Fruit fly (Drosophila melanogaster) whole organism, embryonic: ENCODE data around the gene CG7518.

Source experiments
- Blimp-1 ChIP-seq: fragments of 200-800 bp; sonication (Bioruptor generic); optimal IDR thresholded peaks from 3 replicates; lab custom pipeline; 2018; ENCODE audit warnings: missing biosample characterization, missing genetic modification characterization, mild to moderate bottlenecking, moderate library complexity, missing genetic modification reagents
- C15 ChIP-seq: fragments of 200-800 bp; sonication (Bioruptor generic); IDR thresholded peaks from 3 replicates; pipeline ENCODE4 v1.3.6; 2022; ENCODE audit warnings: missing biosample characterization, missing genetic modification characterization
- CG12391 ChIP-seq: fragments of 200-800 bp; sonication (Bioruptor generic); optimal IDR thresholded peaks from 3 replicates; lab custom pipeline; 2018; ENCODE audit warnings: missing biosample characterization, mild to moderate bottlenecking, missing genetic modification characterization, moderate library complexity
- CG13624 ChIP-seq: fragments of 200-800 bp; sonication (Bioruptor generic); optimal IDR thresholded peaks from 2 replicates; lab custom pipeline; 2016; ENCODE audit warnings: missing biosample characterization, missing genetic modification characterization
- CG14667 ChIP-seq: fragments of 200-800 bp; sonication (Bioruptor generic); IDR thresholded peaks from 2 replicates; pipeline ENCODE4 v1.3.6; 2022; ENCODE audit warnings: missing biosample characterization, missing genetic modification characterization
- CG14860 ChIP-seq: fragments of 200-800 bp; sonication (Bioruptor generic); IDR thresholded peaks from 3 replicates; pipeline ENCODE4 v1.3.6; 2022; ENCODE audit warnings: missing biosample characterization, missing genetic modification characterization; ENCODE audit not compliant: partially characterized antibody
- CG15073 ChIP-seq: fragments of 200-800 bp; sonication (Bioruptor generic); optimal IDR thresholded peaks from 2 replicates; lab custom pipeline; 2016; ENCODE audit warnings: missing biosample characterization, missing genetic modification characterization
- CG15479 ChIP-seq: fragments of 200-800 bp; sonication (Bioruptor generic); optimal IDR thresholded peaks from 3 replicates; lab custom pipeline; 2019; ENCODE audit warnings: missing biosample characterization, mild to moderate bottlenecking, missing genetic modification characterization, moderate library complexity
- CG15696 ChIP-seq: fragments of 200-800 bp; sonication (Bioruptor generic); optimal IDR thresholded peaks from 2 replicates; lab custom pipeline; 2019; ENCODE audit warnings: missing biosample characterization, mild to moderate bottlenecking, missing genetic modification characterization, moderate library complexity
- CG17328 ChIP-seq: fragments of 200-800 bp; sonication (Bioruptor generic); IDR thresholded peaks from 2 replicates; pipeline ENCODE4 v1.3.6; 2022; ENCODE audit warnings: missing biosample characterization, missing genetic modification characterization
- CG18599 ChIP-seq: fragments of 200-800 bp; sonication (Bioruptor generic); optimal IDR thresholded peaks from 3 replicates; lab custom pipeline; 2017; ENCODE audit warnings: missing biosample characterization, missing genetic modification characterization, mild to moderate bottlenecking, moderate library complexity, missing genetic modification reagents
- CG3065 ChIP-seq: fragments of 200-800 bp; sonication (Bioruptor generic); optimal IDR thresholded peaks from 2 replicates; lab custom pipeline; 2016; ENCODE audit warnings: missing biosample characterization, missing genetic modification characterization
- CG33213 ChIP-seq: fragments of 200-800 bp; sonication (Bioruptor generic); optimal IDR thresholded peaks from 3 replicates; lab custom pipeline; 2016; ENCODE audit warnings: missing biosample characterization, missing genetic modification characterization
- CG6683 ChIP-seq: fragments of 200-800 bp; sonication (Bioruptor generic); optimal IDR thresholded peaks from 2 replicates; lab custom pipeline; 2017; ENCODE audit warnings: missing biosample characterization, mild to moderate bottlenecking, missing genetic modification characterization, missing genetic modification reagents
- CG7839 ChIP-seq: fragments of 200-800 bp; sonication (Bioruptor generic); optimal IDR thresholded peaks from 3 replicates; lab custom pipeline; 2018; ENCODE audit warnings: missing biosample characterization, mild to moderate bottlenecking, missing genetic modification characterization, moderate library complexity
- CG7928 ChIP-seq: fragments of 200-800 bp; sonication (Bioruptor generic); optimal IDR thresholded peaks from 2 replicates; lab custom pipeline; 2017; ENCODE audit warnings: missing biosample characterization, mild to moderate bottlenecking, missing genetic modification characterization
- CG8388 ChIP-seq: fragments of 200-800 bp; sonication (Bioruptor generic); optimal IDR thresholded peaks from 2 replicates; lab custom pipeline; 2019; ENCODE audit warnings: missing biosample characterization, mild to moderate bottlenecking, missing genetic modification characterization, moderate library complexity
- CG8924 ChIP-seq: fragments of 200-800 bp; optimal IDR thresholded peaks from 3 replicates; lab custom pipeline; 2019; ENCODE audit warnings: missing biosample characterization, mild to moderate bottlenecking, missing genetic modification characterization, moderate library complexity
- Camta ChIP-seq: fragments of 200-800 bp; sonication (Bioruptor generic); optimal IDR thresholded peaks from 2 replicates; lab custom pipeline; 2016; ENCODE audit warnings: missing biosample characterization, missing genetic modification characterization
- D19A ChIP-seq: fragments of 200-800 bp; optimal IDR thresholded peaks from 3 replicates; lab custom pipeline; 2019; ENCODE audit warnings: missing biosample characterization, mild to moderate bottlenecking, missing genetic modification characterization, moderate library complexity
- Deaf1 ChIP-seq: fragments of 200-800 bp; optimal IDR thresholded peaks from 3 replicates; lab custom pipeline; 2019; ENCODE audit warnings: missing biosample characterization, mild to moderate bottlenecking, missing genetic modification characterization, moderate library complexity
- Doc3 ChIP-seq: fragments of 200-800 bp; sonication (Bioruptor generic); IDR thresholded peaks from 3 replicates; pipeline ENCODE4 v1.3.6; 2022; ENCODE audit warnings: missing biosample characterization, missing genetic modification characterization; ENCODE audit not compliant: partially characterized antibody
- Eip74EF ChIP-seq, 2 experiments: fragments of 200-800 bp in 1 of 2; fragments of >200 bp in 1 of 2; sonication (Bioruptor generic) in 1 of 2; optimal IDR thresholded peaks; 2 replicates each; lab custom pipeline; 2017 to 2019; ENCODE audit warnings: missing biosample characterization in 2 of 2, missing genetic modification characterization in 2 of 2, mild to moderate bottlenecking in 1 of 2, moderate library complexity in 1 of 2
- Fer2 ChIP-seq: fragments of 200-800 bp; sonication (Bioruptor generic); optimal IDR thresholded peaks from 2 replicates; lab custom pipeline; 2018; ENCODE audit warnings: missing biosample characterization, mild to moderate bottlenecking, missing genetic modification characterization, moderate library complexity
- Fer3 ChIP-seq: fragments of 200-800 bp; sonication (Bioruptor generic); optimal IDR thresholded peaks from 2 replicates; lab custom pipeline; 2018; ENCODE audit warnings: missing biosample characterization, mild to moderate bottlenecking, missing genetic modification characterization, moderate library complexity
- Lhr ChIP-seq: fragments of 200-800 bp; sonication (Bioruptor generic); optimal IDR thresholded peaks from 3 replicates; lab custom pipeline; 2017; ENCODE audit warnings: mild to moderate bottlenecking, missing biosample characterization, missing genetic modification reagents, missing genetic modification characterization
- Med ChIP-seq: fragments of 200-800 bp; sonication (Bioruptor generic); peaks from one replicate; lab custom pipeline; 2016; ENCODE audit warnings: missing biosample characterization, missing genetic modification characterization, mild to moderate bottlenecking, inconsistent platforms, moderate library complexity
- Ptx1 ChIP-seq: fragments of 200-800 bp; sonication (Bioruptor generic); IDR thresholded peaks from 2 replicates; pipeline ENCODE4 v1.3.6; 2022; ENCODE audit warnings: missing biosample characterization, missing genetic modification characterization
- Sox102F ChIP-seq: fragments of 200-800 bp; sonication (Bioruptor generic); optimal IDR thresholded peaks from 2 replicates; lab custom pipeline; 2018; ENCODE audit warnings: missing biosample characterization, mild to moderate bottlenecking, missing genetic modification characterization, moderate library complexity
- TFAM ChIP-seq: fragments of 200-800 bp; sonication (Bioruptor generic); optimal IDR thresholded peaks from 2 replicates; lab custom pipeline; 2017; ENCODE audit warnings: missing biosample characterization, missing genetic modification characterization, inconsistent platforms
- az2 ChIP-seq: fragments of 200-800 bp; sonication (Bioruptor generic); optimal IDR thresholded peaks from 3 replicates; lab custom pipeline; 2016; ENCODE audit warnings: missing biosample characterization, missing genetic modification characterization
- bcd ChIP-seq: fragments of 200-800 bp; sonication (Bioruptor generic); optimal IDR thresholded peaks from 2 replicates; lab custom pipeline; 2017; ENCODE audit warnings: missing biosample characterization, mild to moderate bottlenecking, missing genetic modification characterization
- ems ChIP-seq: fragments of 200-800 bp; sonication (Bioruptor generic); optimal IDR thresholded peaks from 3 replicates; lab custom pipeline; 2016; ENCODE audit warnings: missing biosample characterization, missing genetic modification characterization
- gcm2 ChIP-seq: fragments of 200-800 bp; sonication (Bioruptor generic); optimal IDR thresholded peaks from 2 replicates; lab custom pipeline; 2016; ENCODE audit warnings: missing biosample characterization, missing genetic modification characterization
- grn ChIP-seq: fragments of 200-800 bp; sonication (Bioruptor generic); optimal IDR thresholded peaks from 3 replicates; lab custom pipeline; 2017; ENCODE audit warnings: missing biosample characterization, missing genetic modification characterization
- inv ChIP-seq: fragments of 200-800 bp; sonication (Bioruptor generic); IDR thresholded peaks from 2 replicates; pipeline ENCODE4 v1.3.6; 2022; ENCODE audit warnings: missing biosample characterization, missing genetic modification characterization; ENCODE audit not compliant: partially characterized antibody
- onecut ChIP-seq: fragments of 200-800 bp; sonication (Bioruptor generic); IDR thresholded peaks from 2 replicates; pipeline ENCODE4 v1.3.6; 2022; ENCODE audit warnings: missing biosample characterization, missing genetic modification characterization
- pb ChIP-seq: fragments of 200-800 bp; sonication (Bioruptor generic); optimal IDR thresholded peaks from 3 replicates; lab custom pipeline; 2016; ENCODE audit warnings: missing biosample characterization, missing genetic modification characterization
- phol ChIP-seq: fragments of 200-800 bp; sonication (Bioruptor generic); optimal IDR thresholded peaks from 3 replicates; lab custom pipeline; 2018; ENCODE audit warnings: missing biosample characterization, mild to moderate bottlenecking, missing genetic modification characterization, moderate library complexity
- prd ChIP-seq, 3 experiments: fragments of >200 bp in 2 of 3; fragments of 200-800 bp in 1 of 3; sonication (Bioruptor generic) in 1 of 3; optimal IDR thresholded peaks in 2 of 3; IDR thresholded peaks in 1 of 3; 2 replicates in 2 of 3; 3 replicates in 1 of 3; pipeline versions ENCODE4 v1.3.6 to Lab custom; 2017 to 2022; ENCODE audit warnings: missing biosample characterization in 1 of 3, missing genetic modification characterization in 1 of 3
- sc ChIP-seq, 3 experiments: fragments of >200 bp in 2 of 3; fragments of 200-800 bp in 1 of 3; sonication (Bioruptor generic) in 1 of 3; optimal IDR thresholded peaks; 2 replicates in 2 of 3; 3 replicates in 1 of 3; lab custom pipeline; 2017; ENCODE audit warnings: mild to moderate bottlenecking in 1 of 3, missing biosample characterization in 1 of 3, missing genetic modification characterization in 1 of 3, missing genetic modification reagents in 1 of 3
- sens ChIP-seq: fragments of 200-800 bp; sonication (Bioruptor generic); peaks from one replicate; lab custom pipeline; 2016; ENCODE audit warnings: missing biosample characterization, missing genetic modification characterization
- shn ChIP-seq: fragments of 200-800 bp; sonication (Bioruptor generic); optimal IDR thresholded peaks from 3 replicates; lab custom pipeline; 2016; ENCODE audit warnings: missing biosample characterization, missing genetic modification characterization
- stwl ChIP-seq: fragments of 200-800 bp; sonication (Bioruptor generic); optimal IDR thresholded peaks from 3 replicates; lab custom pipeline; 2018; ENCODE audit warnings: missing biosample characterization, mild to moderate bottlenecking, missing genetic modification characterization, moderate library complexity
- tll ChIP-seq, 2 experiments: fragments of 200-800 bp in 1 of 2; fragments of >200 bp in 1 of 2; sonication (Bioruptor generic) in 1 of 2; optimal IDR thresholded peaks; 2 replicates each; lab custom pipeline; 2017 to 2019; ENCODE audit warnings: missing biosample characterization in 2 of 2, missing genetic modification characterization in 2 of 2, mild to moderate bottlenecking in 1 of 2, moderate library complexity in 1 of 2
- unc-4 ChIP-seq: fragments of 200-800 bp; sonication (Bioruptor generic); IDR thresholded peaks from 2 replicates; pipeline ENCODE4 v1.3.6; 2022; ENCODE audit warnings: missing biosample characterization, missing genetic modification characterization; ENCODE audit not compliant: partially characterized antibody
- z ChIP-seq: fragments of 200-800 bp; sonication (Bioruptor generic); IDR thresholded peaks from 3 replicates; pipeline ENCODE4 v1.3.6; 2022; ENCODE audit warnings: missing biosample characterization, missing genetic modification characterization
- zen ChIP-seq: fragments of 200-800 bp; sonication (Bioruptor generic); optimal IDR thresholded peaks from 3 replicates; lab custom pipeline; 2018; ENCODE audit warnings: missing biosample characterization, mild to moderate bottlenecking, missing genetic modification characterization, moderate library complexity

The CG7518 gene

DNA sequence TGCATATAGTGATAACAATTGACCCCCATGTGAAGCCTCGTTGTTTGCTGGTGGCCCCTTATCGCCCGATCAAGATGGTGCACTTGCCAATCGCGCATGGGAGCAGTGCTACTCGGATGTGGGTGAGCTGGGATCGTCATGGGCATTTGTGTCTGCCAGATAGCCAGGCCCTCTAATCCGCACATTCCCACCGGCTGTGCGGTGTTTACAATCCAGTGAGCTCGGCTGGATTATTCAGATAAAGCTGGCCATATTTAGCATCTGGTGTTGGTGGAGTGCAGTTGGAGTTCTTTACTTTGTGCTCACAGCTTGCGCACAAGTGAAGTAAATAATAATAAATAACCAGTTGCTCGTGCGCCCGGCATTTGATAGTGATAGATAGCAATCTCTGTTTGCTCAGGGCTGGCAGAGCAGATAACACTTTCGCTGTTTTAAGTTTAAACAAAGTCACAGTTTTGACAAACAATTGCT, 35.1 kb downstream of the CG7518 start (continued):
- TF ChIP-seq CG12391 (tag; lab: Kevin White, UChicago), result peak; percentile 3
- peak; percentile 12 for TF ChIP-seq Lhr (GFP tag; lab: Kevin White, UChicago)
- TF ChIP-seq Med (GFP tag; lab: Kevin White, UChicago), result peak; percentile 82
- TF ChIP-seq zen (tag; lab: Kevin White, UChicago), result no peak
- peak; percentile 39 for TF ChIP-seq CG15696
- TF ChIP-seq CG8388 (GFP tag; lab: Kevin White, UChicago), result peak; percentile 3
- peak; percentile 9 for TF ChIP-seq Camta (GFP tag; lab: Kevin White, UChicago)
- TF ChIP-seq bcd (GFP tag; lab: Kevin White, UChicago), result no peak
- TF ChIP-seq sens, result peak; percentile 86
- no peak for TF ChIP-seq prd (optimal IDR thresholded peaks at IDR 0.05; lab: Kevin White, UChicago)
- TF ChIP-seq prd (GFP tag; IDR thresholded peaks at IDR 0.05; lab: Robert Waterston, UW), result no peak
- TF ChIP-seq ems (GFP tag; lab: Kevin White, UChicago), result no peak
- no peak for TF ChIP-seq Deaf1 (tag; lab: Kevin White, UChicago)
- no peak for TF ChIP-seq stwl (tag; lab: Kevin White, UChicago)
- peak; percentile 79 for TF ChIP-seq CG7928 (GFP tag; lab: Kevin White, UChicago)
- TF ChIP-seq Fer3 (tag; lab: Kevin White, UChicago), result peak; percentile 37
- TF ChIP-seq phol (tag; lab: Kevin White, UChicago), result peak; percentile 1
- no peak for TF ChIP-seq CG13624 (GFP tag; lab: Kevin White, UChicago)
- TF ChIP-seq TFAM (GFP tag; lab: Kevin White, UChicago), result no peak
- no peak for TF ChIP-seq unc-4
- peak; percentile 36; the same call in 1 of the 2 replicates for TF ChIP-seq onecut (GFP tag; lab: Robert Waterston, UW)
- no peak for TF ChIP-seq CG3065 (GFP tag; lab: Kevin White, UChicago)
- TF ChIP-seq Blimp-1 (GFP tag; lab: Kevin White, UChicago), result no peak
- no peak for TF ChIP-seq D19A (tag; lab: Kevin White, UChicago)
- peak; percentile 12 for TF ChIP-seq Fer2 (tag; lab: Kevin White, UChicago)
- no peak for TF ChIP-seq az2 (GFP tag; lab: Kevin White, UChicago)
- no peak for TF ChIP-seq CG6683 (GFP tag; lab: Kevin White, UChicago)
- peak; percentile 40 for TF ChIP-seq CG8924
- TF ChIP-seq z (GFP tag; lab: Robert Waterston, UW), result no peak
- TF ChIP-seq grn (GFP tag; lab: Kevin White, UChicago), result peak; percentile 79
- no peak for TF ChIP-seq sc (optimal IDR thresholded peaks at IDR 0.05; lab: Kevin White, UChicago)
- no peak for TF ChIP-seq sc (GFP tag; optimal IDR thresholded peaks at IDR 0.05; lab: Kevin White, UChicago)
- peak; percentile 12; the same call in 1 of the 2 replicates for TF ChIP-seq CG17328 (GFP tag; lab: Robert Waterston, UW)
- no peak for TF ChIP-seq CG7839 (tag; lab: Kevin White, UChicago)
- TF ChIP-seq Ptx1 (GFP tag; lab: Robert Waterston, UW), result peak; percentile 36; the same call in 1 of the 2 replicates
- peak; percentile 23 for TF ChIP-seq CG33213
- no peak for TF ChIP-seq Eip74EF (GFP tag; optimal IDR thresholded peaks at IDR 0.05; lab: Kevin White, UChicago)
- TF ChIP-seq shn, result no peak
- peak; percentile 86 for TF ChIP-seq CG15479 (GFP tag; lab: Kevin White, UChicago)
- TF ChIP-seq C15 (GFP tag; lab: Robert Waterston, UW), result no peak
- no peak for TF ChIP-seq CG14667 (GFP tag; lab: Robert Waterston, UW)
- no peak for TF ChIP-seq CG14860 (GFP tag; lab: Robert Waterston, UW)
- no peak for TF ChIP-seq Sox102F (GFP tag; lab: Kevin White, UChicago)
- peak; percentile 68 for TF ChIP-seq CG18599 (GFP tag; lab: Kevin White, UChicago)
- no peak for TF ChIP-seq pb
- no peak for TF ChIP-seq inv (GFP tag; lab: Robert Waterston, UW)
- TF ChIP-seq Doc3 (GFP tag; lab: Robert Waterston, UW), result no peak
- TF ChIP-seq gcm2 (GFP tag; lab: Kevin White, UChicago), result no peak
- no peak for TF ChIP-seq tll (GFP tag; optimal IDR thresholded peaks at IDR 0.05; lab: Kevin White, UChicago)
- TF ChIP-seq CG15073 (GFP tag; lab: Kevin White, UChicago), result no peak
